Worm (Caenorhabditis elegans) whole organism, L2 larva: Measurements from ENCODE around the gene C28D4.10.

Source experiments
- ZK546.5 ChIP-seq: sonication (generic microtip); optimal IDR thresholded peaks from 2 replicates; lab custom pipeline; 2017; ENCODE audit warnings: missing biosample characterization, missing genetic modification characterization
- ama-1 ChIP-seq: fragments of 150-350 bp; optimal IDR thresholded peaks from 2 replicates; lab custom pipeline; 2018; ENCODE audit warnings: inconsistent platforms
- dmd-4 ChIP-seq: sonication (generic microtip); optimal IDR thresholded peaks from 2 replicates; lab custom pipeline; 2017; ENCODE audit warnings: missing biosample characterization, missing genetic modification characterization
- lsy-2 ChIP-seq, 2 experiments: fragments of 150-350 bp in 1 of 2; sonication (generic microtip) in 1 of 2; optimal IDR thresholded peaks; 2 replicates each; lab custom pipeline; 2014 to 2017; ENCODE audit warnings: missing biosample characterization in 2 of 2, missing genetic modification characterization in 2 of 2
- nhr-129 ChIP-seq: fragments of 150-350 bp; optimal IDR thresholded peaks from 2 replicates; lab custom pipeline; 2014; ENCODE audit warnings: missing biosample characterization, missing genetic modification characterization
- nhr-237 ChIP-seq: fragments of 150-350 bp; optimal IDR thresholded peaks from 2 replicates; lab custom pipeline; 2014; ENCODE audit warnings: missing biosample characterization, missing genetic modification characterization
- nhr-77 ChIP-seq: fragments of 150-350 bp; optimal IDR thresholded peaks from 2 replicates; lab custom pipeline; 2014; ENCODE audit warnings: missing biosample characterization, missing genetic modification characterization
- peb-1 ChIP-seq: fragments of 150-350 bp; optimal IDR thresholded peaks from 2 replicates; lab custom pipeline; 2014; ENCODE audit warnings: missing biosample characterization, missing genetic modification characterization
- skn-1 ChIP-seq: sonication (generic microtip); optimal IDR thresholded peaks from 2 replicates; lab custom pipeline; 2017; ENCODE audit warnings: missing biosample characterization, missing genetic modification characterization
- snpc-4 ChIP-seq: fragments of 150-350 bp; optimal IDR thresholded peaks from 2 replicates; lab custom pipeline; 2014; ENCODE audit warnings: missing biosample characterization, missing genetic modification characterization
- zag-1 ChIP-seq: fragments of 150-350 bp; optimal IDR thresholded peaks from 2 replicates; lab custom pipeline; 2014; ENCODE audit warnings: missing biosample characterization, missing genetic modification characterization
- ztf-1 ChIP-seq: fragments of 200-800 bp; sonication (Bioruptor generic); conservative IDR thresholded peaks from 2 replicates; pipeline ENCODE4 v1.3.6; 2022; ENCODE audit warnings: missing genetic modification characterization, missing compliant biosample characterization

DNA sequence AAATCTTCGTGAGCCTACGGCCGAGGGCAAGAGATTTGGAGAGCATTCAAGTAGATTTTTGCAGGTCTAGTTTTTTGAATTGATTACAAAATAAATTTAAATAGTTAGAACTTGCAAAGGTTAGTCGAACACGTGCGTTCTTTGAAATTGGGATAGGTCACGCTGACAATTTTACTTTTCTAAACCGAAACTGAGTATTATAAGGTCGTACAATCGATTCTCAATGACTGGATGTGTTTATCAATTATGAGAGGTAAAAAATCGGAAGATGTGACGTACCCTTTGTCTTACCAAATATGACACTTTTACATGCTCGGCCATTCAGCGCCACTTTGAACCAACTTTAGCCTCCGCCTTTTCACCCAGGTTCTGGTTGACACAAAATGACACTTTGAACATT, 8.5 kb downstream of the C28D4.10 start, which contains the start of gene C28D4.5:
- TF ChIP-seq ZK546.5 (tag; lab: Kevin White, UChicago) (no peak), nhr-237 (tag; lab: Kevin White, UChicago) (no peak), ama-1 (lab: Kevin White, UChicago) (no peak), ztf-1 (GFP tag; lab: Robert Waterston, UW) (no peak), dmd-4 (tag; lab: Kevin White, UChicago) (no peak), snpc-4 (tag; lab: Kevin White, UChicago) (no peak), peb-1 (tag; lab: Kevin White, UChicago) (no peak), skn-1 (tag; lab: Kevin White, UChicago) (no peak), nhr-77 (no peak), zag-1 (tag; lab: Kevin White, UChicago) (no peak), lsy-2 (tag; optimal IDR thresholded peaks at IDR 0.05; lab: Kevin White, UChicago) (no peak), nhr-129 (no peak)
